Worm (Caenorhabditis elegans): Measurements from ENCODE around the gene R01H2.7.

- TF ChIP-seq dve-1 (tag; optimal IDR thresholded peaks at IDR 0.05; ENCODE audit: insufficient read depth) = no peak
- TF ChIP-seq lin-39 (tag; optimal IDR thresholded peaks at IDR 0.05) = no peak
- no peak for TF ChIP-seq Y75B8A.6 (GFP tag; IDR thresholded peaks at IDR 0.05)
- no peak for TF ChIP-seq nhr-77 (tag; optimal IDR thresholded peaks at IDR 0.05)
- no peak for TF ChIP-seq nhr-237 (tag; optimal IDR thresholded peaks at IDR 0.05)
- TF ChIP-seq unc-62 (GFP tag; optimal IDR thresholded peaks at IDR 0.05 in 1 of 2) = no peak
- no peak for TF ChIP-seq unc-62 (tag; optimal IDR thresholded peaks at IDR 0.05)
- no peak for TF ChIP-seq unc-39 (tag; optimal IDR thresholded peaks at IDR 0.05)
Measured at ce11 chrIII:6989900-6990299, 55.6 kb downstream of the R01H2.7 start, which contains the start of gene prk-1.
